Worm (Caenorhabditis elegans): ENCODE data around the gene cpz-2.

The cpz-2 gene

ce11 chrV:13333386-13334180 is 47.4 kb upstream of the cpz-2 start, which contains the start of gene nhr-168:
nhr-168 (minus strand) TSS chrV:13333871.
- TF ChIP-seq snpc-1.2 (GFP tag; IDR thresholded peaks at IDR 0.05): no peak
- TF ChIP-seq nhr-28 (tag; optimal IDR thresholded peaks at IDR 0.05): peak; percentile 55
- TF ChIP-seq spr-1 (tag; optimal IDR thresholded peaks at IDR 0.05): no peak
- TF ChIP-seq duxl-1 (tag; optimal IDR thresholded peaks at IDR 0.05; ENCODE audit: poor library complexity): no peak
- no peak for TF ChIP-seq nhr-6 (tag; optimal IDR thresholded peaks at IDR 0.05)
- TF ChIP-seq snpc-4 (tag; optimal IDR thresholded peaks at IDR 0.05): no peak
- no peak for TF ChIP-seq ztf-7 (tag; optimal IDR thresholded peaks at IDR 0.05)
- TF ChIP-seq nhr-77 (tag; optimal IDR thresholded peaks at IDR 0.05): peak; percentile 58
- TF ChIP-seq ZK546.5 (tag; optimal IDR thresholded peaks at IDR 0.05): no peak
- no peak for TF ChIP-seq rbr-2 (tag; optimal IDR thresholded peaks at IDR 0.05)
- TF ChIP-seq nhr-41 (GFP tag; IDR thresholded peaks at IDR 0.05): no peak
- no peak for TF ChIP-seq T20F7.1 (GFP tag; optimal IDR thresholded peaks at IDR 0.05)
- TF ChIP-seq ztf-11 (tag; optimal IDR thresholded peaks at IDR 0.05): no peak
- TF ChIP-seq hif-1 (tag; optimal IDR thresholded peaks at IDR 0.05): no peak
- no peak for TF ChIP-seq mep-1 (tag; optimal IDR thresholded peaks at IDR 0.05)
- TF ChIP-seq unc-62 (GFP tag; optimal IDR thresholded peaks at IDR 0.05 in 1 of 2): peak in 1 of 2 experiments; percentile 30
- no peak for TF ChIP-seq unc-62 (tag; optimal IDR thresholded peaks at IDR 0.05)
- peak; percentile 6 for TF ChIP-seq hlh-30 (tag; optimal IDR thresholded peaks at IDR 0.05; ENCODE audit: insufficient read depth)
- TF ChIP-seq mxl-3 (GFP tag; optimal IDR thresholded peaks at IDR 0.05): peak; percentile 20
- TF ChIP-seq ceh-44 (GFP tag; IDR thresholded peaks at IDR 0.05): no peak
- peak; percentile 49 for TF ChIP-seq dve-1 (tag; optimal IDR thresholded peaks at IDR 0.05; ENCODE audit: insufficient read depth)
- TF ChIP-seq F10B5.3 (tag; optimal IDR thresholded peaks at IDR 0.05): no peak
- TF ChIP-seq lin-1 (GFP tag; IDR thresholded peaks at IDR 0.05): 0 out of 2 replicates have a peak, but pooled peaks have one; percentile 25
- TF ChIP-seq daf-16 (GFP tag; optimal IDR thresholded peaks at IDR 0.05): no peak
- TF ChIP-seq daf-16 (tag; optimal IDR thresholded peaks at IDR 0.05): peak; percentile 32
- no peak for TF ChIP-seq aly-2 (tag; optimal IDR thresholded peaks at IDR 0.05)
- TF ChIP-seq nhr-42 (GFP tag; IDR thresholded peaks at IDR 0.05): no peak
- peak in 1 of 2 experiments; percentile 50 for TF ChIP-seq mdl-1 (tag; optimal IDR thresholded peaks at IDR 0.05)
- TF ChIP-seq tra-1 (GFP tag; IDR thresholded peaks at IDR 0.05): no peak; the same call in 1 of the 2 replicates
- TF ChIP-seq dmd-6 (GFP tag; IDR thresholded peaks at IDR 0.05): peak; percentile 88
- no peak for TF ChIP-seq lin-29 (GFP tag; IDR thresholded peaks at IDR 0.05)
- TF ChIP-seq sdz-12 (GFP tag; optimal IDR thresholded peaks at IDR 0.05): no peak

DNA sequence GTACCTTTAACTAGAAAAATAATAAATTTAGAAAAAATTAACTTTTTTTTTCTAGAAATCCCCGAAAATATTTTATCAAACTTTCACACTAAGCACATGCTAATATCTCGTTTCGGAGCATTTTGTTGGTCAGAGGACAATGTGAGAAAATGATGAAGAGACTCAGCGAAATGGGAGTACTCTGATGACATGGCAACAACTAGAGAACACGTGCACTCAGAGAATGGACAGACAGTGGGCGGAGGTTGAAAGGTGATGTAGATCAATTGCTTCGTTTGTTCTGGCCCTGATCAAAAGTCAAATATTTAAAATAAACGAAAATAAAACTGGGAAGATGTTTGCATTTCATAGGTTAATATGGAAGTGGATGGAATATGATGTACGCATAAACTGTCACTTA is 46.5 kb upstream of the cpz-2 start:
- TF ChIP-seq hlh-30 (tag; optimal IDR thresholded peaks at IDR 0.05; ENCODE audit: insufficient read depth) (peak; percentile 60), dpl-1 (GFP tag; optimal IDR thresholded peaks at IDR 0.05) (no peak)

ce11 chrV:13335883-13336419 is 45.0 kb upstream of the cpz-2 start, which contains the start of gene C50B6.9:
C50B6.9 (plus strand) TSS chrV:13336369.
- TF ChIP-seq mdl-1 (tag; optimal IDR thresholded peaks at IDR 0.05): peak in 1 of 2 experiments; percentile 52
- peak; percentile 80 for TF ChIP-seq hlh-30 (tag; optimal IDR thresholded peaks at IDR 0.05; ENCODE audit: insufficient read depth)
- TF ChIP-seq unc-62 (GFP tag; optimal IDR thresholded peaks at IDR 0.05 in 1 of 2): peak in 1 of 2 experiments; percentile 28
- no peak for TF ChIP-seq unc-62 (tag; optimal IDR thresholded peaks at IDR 0.05)
- no peak for TF ChIP-seq D1046.2 (GFP tag; IDR thresholded peaks at IDR 0.05)
- TF ChIP-seq nhr-10 (tag; optimal IDR thresholded peaks at IDR 0.05): no peak
- no peak for TF ChIP-seq hmg-1.1 (GFP tag; IDR thresholded peaks at IDR 0.05)
- TF ChIP-seq dmd-8 (GFP tag; IDR thresholded peaks at IDR 0.05): no peak
- no peak for TF ChIP-seq mep-1 (tag; optimal IDR thresholded peaks at IDR 0.05)
- TF ChIP-seq nhr-6 (tag; optimal IDR thresholded peaks at IDR 0.05): peak; percentile 14

Data from whole organism, L4 larva.